Fruit fly (Drosophila melanogaster): ENCODE data around the gene Ctl2.

Gene Ctl2

dm6 chr3R:29138407-29138806 is 15.2 kb downstream of the Ctl2 start, which contains the start of the genes Alg13 and superdeath:
TSS of gene Alg13 (minus strand) at chr3R:29138573.
TSS of gene superdeath (plus strand) at chr3R:29138662.
- TF ChIP-seq CG3032 (tag; optimal IDR thresholded peaks at IDR 0.05) (no peak), fkh (GFP tag; optimal IDR thresholded peaks at IDR 0.05) (peak; percentile 82), Ets21C (GFP tag; optimal IDR thresholded peaks at IDR 0.05) (no peak)

dm6 chr3R:29138961-29139527 is 15.9 kb downstream of the Ctl2 start:
- TF ChIP-seq CG11294 (GFP tag; IDR thresholded peaks at IDR 0.05) (peak; percentile 28; the same call in 1 of the 2 replicates), CG8632 (GFP tag; optimal IDR thresholded peaks at IDR 0.05) (no peak)

dm6 chr3R:29139767-29140755 is 16.9 kb downstream of the Ctl2 start:
- TF ChIP-seq ss (GFP tag; optimal IDR thresholded peaks at IDR 0.05) (peak in 1 of 2 experiments; percentile 20), CG11902 (GFP tag; optimal IDR thresholded peaks at IDR 0.05) (no peak), CG6163 (GFP tag; IDR thresholded peaks at IDR 0.05) (peak; percentile 37; the same call in 1 of the 3 replicates), CG6792 (GFP tag; optimal IDR thresholded peaks at IDR 0.05) (no peak), topi (GFP tag; optimal IDR thresholded peaks at IDR 0.05) (no peak), OdsH (GFP tag; optimal IDR thresholded peaks at IDR 0.05) (no peak), CG8632 (GFP tag; optimal IDR thresholded peaks at IDR 0.05) (no peak), Gug (GFP tag; IDR thresholded peaks at IDR 0.05) (no peak), Eip93F (GFP tag; optimal IDR thresholded peaks at IDR 0.05) (no peak), dsx (GFP tag; optimal IDR thresholded peaks at IDR 0.05; ENCODE audit: poor library complexity, severe bottlenecking) (peak; percentile 5), CG9139 (GFP tag; optimal IDR thresholded peaks at IDR 0.05) (peak; percentile 29), eg (GFP tag; IDR thresholded peaks at IDR 0.05) (no peak), Eip78C (GFP tag) (peak; percentile 53), Ets96B (tag; optimal IDR thresholded peaks at IDR 0.05) (peak; percentile 36), Lpt (GFP tag; optimal IDR thresholded peaks at IDR 0.05) (no peak), cyc (GFP tag; optimal IDR thresholded peaks at IDR 0.05) (no peak), fkh (GFP tag; optimal IDR thresholded peaks at IDR 0.05) (peak; percentile 32), CG10669 (GFP tag; optimal IDR thresholded peaks at IDR 0.05) (peak; percentile 68), fd59A (GFP tag; optimal IDR thresholded peaks at IDR 0.05) (no peak), CG1621 (tag; optimal IDR thresholded peaks at IDR 0.05) (no peak), spab (GFP tag; optimal IDR thresholded peaks at IDR 0.05) (no peak), salr (GFP tag; optimal IDR thresholded peaks at IDR 0.05) (no peak), CG8319 (GFP tag; optimal IDR thresholded peaks at IDR 0.05) (no peak), CG31627 (GFP tag; optimal IDR thresholded peaks at IDR 0.05) (no peak), svp (GFP tag) (peak; percentile 92), Hr39 (GFP tag; optimal IDR thresholded peaks at IDR 0.05) (no peak), achi (GFP tag; optimal IDR thresholded peaks at IDR 0.05) (peak; percentile 8), CG3919 (GFP tag; optimal IDR thresholded peaks at IDR 0.05) (peak; percentile 29), CG8119 (GFP tag; IDR thresholded peaks at IDR 0.05) (no peak), Sox102F (GFP tag; optimal IDR thresholded peaks at IDR 0.05) (no peak), Met (GFP tag; optimal IDR thresholded peaks at IDR 0.05) (no peak), vri (GFP tag; optimal IDR thresholded peaks at IDR 0.05) (no peak), CG7368 (GFP tag; optimal IDR thresholded peaks at IDR 0.05) (peak; percentile 14), esn (GFP tag; optimal IDR thresholded peaks at IDR 0.05) (no peak), CG11294 (GFP tag; IDR thresholded peaks at IDR 0.05) (no peak), pdm3 (GFP tag; optimal IDR thresholded peaks at IDR 0.05) (no peak), CG34406 (GFP tag; optimal IDR thresholded peaks at IDR 0.05) (no peak), CG6808 (GFP tag; optimal IDR thresholded peaks at IDR 0.05) (peak; percentile 29), lz (GFP tag; optimal IDR thresholded peaks at IDR 0.05) (no peak), CG15336 (GFP tag; IDR thresholded peaks at IDR 0.05) (no peak), Blimp-1 (GFP tag; optimal IDR thresholded peaks at IDR 0.05) (no peak), Hr38 (GFP tag; optimal IDR thresholded peaks at IDR 0.05) (no peak)

Measured in whole organism, prepupa.